Worm (Caenorhabditis elegans) whole organism, L2 larva: ENCODE results near the gene pak-2.

ENCODE experiments used
- R02D3.7 ChIP-seq: fragments of 150-350 bp; optimal IDR thresholded peaks from 2 replicates; lab custom pipeline; 2014; ENCODE audit warnings: missing biosample characterization, missing genetic modification characterization
- alr-1 ChIP-seq: fragments of 150-350 bp; optimal IDR thresholded peaks from 2 replicates; lab custom pipeline; 2014; ENCODE audit warnings: missing biosample characterization, missing genetic modification characterization
- aly-2 ChIP-seq: fragments of 150-350 bp; optimal IDR thresholded peaks from 2 replicates; lab custom pipeline; 2014; ENCODE audit warnings: missing biosample characterization, missing genetic modification characterization
- ceh-82 ChIP-seq: fragments of 150-350 bp; optimal IDR thresholded peaks from 2 replicates; lab custom pipeline; 2014; ENCODE audit warnings: missing biosample characterization, missing genetic modification characterization
- egl-27 ChIP-seq: sonication (generic microtip); optimal IDR thresholded peaks from 3 replicates; lab custom pipeline; 2017; ENCODE audit warnings: missing biosample characterization, missing genetic modification reagents, missing genetic modification characterization
- fos-1 ChIP-seq: fragments of 150-350 bp; optimal IDR thresholded peaks from 2 replicates; lab custom pipeline; 2014; ENCODE audit warnings: missing biosample characterization, missing genetic modification characterization
- gmeb-1 ChIP-seq: fragments of 150-350 bp; optimal IDR thresholded peaks from 2 replicates; lab custom pipeline; 2014; ENCODE audit warnings: missing biosample characterization, missing genetic modification characterization
- mbf-1 ChIP-seq: sonication (generic microtip); optimal IDR thresholded peaks from 2 replicates; lab custom pipeline; 2017; ENCODE audit warnings: missing biosample characterization, missing genetic modification characterization
- nhr-12 ChIP-seq: fragments of 150-350 bp; optimal IDR thresholded peaks from 2 replicates; lab custom pipeline; 2014; ENCODE audit warnings: missing biosample characterization, missing genetic modification characterization
- nhr-129 ChIP-seq: fragments of 150-350 bp; optimal IDR thresholded peaks from 2 replicates; lab custom pipeline; 2014; ENCODE audit warnings: missing biosample characterization, missing genetic modification characterization
- sma-3 ChIP-seq: sonication (generic microtip); optimal IDR thresholded peaks from 2 replicates; lab custom pipeline; 2016; ENCODE audit warnings: missing genetic modification reagents, missing genetic modification characterization, missing compliant biosample characterization
- snpc-4 ChIP-seq: fragments of 150-350 bp; optimal IDR thresholded peaks from 2 replicates; lab custom pipeline; 2014; ENCODE audit warnings: missing biosample characterization, missing genetic modification characterization

- TF ChIP-seq sma-3 (no peak), snpc-4 (no peak), ceh-82 (tag; lab: Kevin White, UChicago) (no peak), gmeb-1 (no peak), aly-2 (tag; lab: Kevin White, UChicago) (no peak), fos-1 (tag; lab: Kevin White, UChicago) (no peak), egl-27 (tag; lab: Kevin White, UChicago) (no peak), alr-1 (tag; lab: Kevin White, UChicago) (no peak), nhr-129 (tag; lab: Kevin White, UChicago) (no peak), R02D3.7 (tag; lab: Kevin White, UChicago) (no peak), mbf-1 (tag; lab: Kevin White, UChicago) (no peak), nhr-12 (tag; lab: Kevin White, UChicago) (no peak)
These were observed 20.0 kb upstream of the pak-2 start, which contains the start of gene T04C12.1 for ce11 chrV:11059180-11059579.
